Fruit fly (Drosophila melanogaster): ENCODE data around the gene comm2.

Gene comm2

dm6 chr3L:15715788-15716503 lies 16.3 kb upstream of the comm2 start, which contains the start of gene CG42571 (continued):
- TF ChIP-seq CG4707 (GFP tag; optimal IDR thresholded peaks at IDR 0.05) (peak; percentile 71), Hr39 (optimal IDR thresholded peaks at IDR 0.05) (no peak), sob (GFP tag; IDR thresholded peaks at IDR 0.05) (no peak), CG6813 (GFP tag; optimal IDR thresholded peaks at IDR 0.05) (peak; percentile 71), fd102C (GFP tag; optimal IDR thresholded peaks at IDR 0.05) (peak; percentile 21), mirr (GFP tag; optimal IDR thresholded peaks at IDR 0.05) (no peak), CG7357 (GFP tag; IDR thresholded peaks at IDR 0.05) (no peak), CG4730 (GFP tag; IDR thresholded peaks at IDR 0.05) (no peak), CG33557 (GFP tag; optimal IDR thresholded peaks at IDR 0.05) (peak; percentile 57), Atf6 (GFP tag; IDR thresholded peaks at IDR 0.05) (peak; percentile 22; the same call in 1 of the 2 replicates), Asciz (GFP tag; optimal IDR thresholded peaks at IDR 0.05) (peak; percentile 33), CG7372 (GFP tag; IDR thresholded peaks at IDR 0.05) (0 out of 2 replicates have a peak, but pooled peaks have one; percentile 5), CG17385 (GFP tag; optimal IDR thresholded peaks at IDR 0.05) (peak; percentile 38), CG4360 (GFP tag; IDR thresholded peaks at IDR 0.05) (peak; percentile 41; the same call in 1 of the 2 replicates), mld (GFP tag; IDR thresholded peaks at IDR 0.05; ENCODE audit: partially characterized antibody) (no peak), HLHmδ (GFP tag; optimal IDR thresholded peaks at IDR 0.05) (peak; percentile 80), salm (tag; optimal IDR thresholded peaks at IDR 0.05) (peak; percentile 21), so (GFP tag; IDR thresholded peaks at IDR 0.05) (no peak), bigmax (GFP tag; optimal IDR thresholded peaks at IDR 0.05) (no peak), Six4 (GFP tag; optimal IDR thresholded peaks at IDR 0.05) (peak; percentile 37), CG8924 (tag; optimal IDR thresholded peaks at IDR 0.05) (peak; percentile 40), Bdp1 (GFP tag; optimal IDR thresholded peaks at IDR 0.05) (peak; percentile 13), CG8281 (tag; optimal IDR thresholded peaks at IDR 0.05) (peak; percentile 19), corto (GFP tag; optimal IDR thresholded peaks at IDR 0.05) (no peak), CG14050 (GFP tag; IDR thresholded peaks at IDR 0.05) (no peak), ewg (GFP tag; optimal IDR thresholded peaks at IDR 0.05) (peak; percentile 10), CG32767 (GFP tag; IDR thresholded peaks at IDR 0.05) (no peak), Hsf (GFP tag; optimal IDR thresholded peaks at IDR 0.05) (peak; percentile 11), HLH54F (GFP tag; optimal IDR thresholded peaks at IDR 0.05) (no peak), TFAM (GFP tag; optimal IDR thresholded peaks at IDR 0.05) (no peak), CG7786 (GFP tag; optimal IDR thresholded peaks at IDR 0.05) (no peak), CG16863 (GFP tag; optimal IDR thresholded peaks at IDR 0.05) (peak; percentile 30), CG7987 (GFP tag; optimal IDR thresholded peaks at IDR 0.05) (peak; percentile 52), psq (GFP tag; optimal IDR thresholded peaks at IDR 0.05) (no peak), Rfx (GFP tag; IDR thresholded peaks at IDR 0.05) (no peak), sd (tag; optimal IDR thresholded peaks at IDR 0.05) (no peak), wek (GFP tag; optimal IDR thresholded peaks at IDR 0.05) (peak; percentile 69), Nf-YB (GFP tag; optimal IDR thresholded peaks at IDR 0.05) (peak; percentile 30), repo (GFP tag; optimal IDR thresholded peaks at IDR 0.05) (peak; percentile 8), CG6683 (GFP tag; optimal IDR thresholded peaks at IDR 0.05) (no peak), MTF-1 (GFP tag; optimal IDR thresholded peaks at IDR 0.05; ENCODE audit: borderline replicate concordance) (peak; percentile 62), CG6689 (GFP tag; IDR thresholded peaks at IDR 0.05) (no peak), CG8944 (GFP tag; optimal IDR thresholded peaks at IDR 0.05) (peak; percentile 28), CG18262 (tag; optimal IDR thresholded peaks at IDR 0.05) (peak; percentile 17), Atf-2 (GFP tag; optimal IDR thresholded peaks at IDR 0.05) (peak; percentile 26), wor (GFP tag; IDR thresholded peaks at IDR 0.05) (no peak), otp (GFP tag; IDR thresholded peaks at IDR 0.05) (peak; percentile 79), Blimp-1 (GFP tag; optimal IDR thresholded peaks at IDR 0.05) (peak; percentile 50), pfk (GFP tag; optimal IDR thresholded peaks at IDR 0.05) (no peak), CG10959 (GFP tag; IDR thresholded peaks at IDR 0.05) (0 out of 2 replicates have a peak, but pooled peaks have one; percentile 18)
